Fruit fly (Drosophila melanogaster): ENCODE data around the gene CG14362.

Gene CG14362

DNA sequence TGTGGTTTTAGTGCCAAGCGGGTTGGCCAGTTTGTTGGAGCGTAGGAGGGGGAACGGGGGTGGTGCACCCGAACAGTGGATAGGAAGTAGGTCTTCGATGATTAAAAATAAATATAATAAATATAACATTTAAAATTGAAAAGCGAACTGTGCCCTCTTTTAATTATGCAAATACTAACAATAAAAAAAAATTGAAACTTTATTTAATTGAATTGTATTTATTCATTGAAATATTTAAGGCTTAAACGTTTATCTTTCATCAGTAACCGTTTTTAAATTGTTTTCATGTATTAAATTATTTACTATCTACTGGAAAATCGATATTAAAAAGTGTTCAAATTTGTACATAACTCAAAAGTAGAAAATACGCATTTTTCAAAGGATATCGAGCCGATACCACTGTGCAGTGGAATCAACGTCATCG, 20.2 kb upstream of the CG14362 start:
- no peak for TF ChIP-seq ttk (optimal IDR thresholded peaks at IDR 0.05)
- no peak for TF ChIP-seq psq (optimal IDR thresholded peaks at IDR 0.05)
- TF ChIP-seq h (optimal IDR thresholded peaks at IDR 0.05), result no peak
- TF ChIP-seq insv (optimal IDR thresholded peaks at IDR 0.05), result no peak
- no peak for TF ChIP-seq Myc (optimal IDR thresholded peaks at IDR 0.05)
- TF ChIP-seq Sin3A (optimal IDR thresholded peaks at IDR 0.05), result no peak

DNA sequence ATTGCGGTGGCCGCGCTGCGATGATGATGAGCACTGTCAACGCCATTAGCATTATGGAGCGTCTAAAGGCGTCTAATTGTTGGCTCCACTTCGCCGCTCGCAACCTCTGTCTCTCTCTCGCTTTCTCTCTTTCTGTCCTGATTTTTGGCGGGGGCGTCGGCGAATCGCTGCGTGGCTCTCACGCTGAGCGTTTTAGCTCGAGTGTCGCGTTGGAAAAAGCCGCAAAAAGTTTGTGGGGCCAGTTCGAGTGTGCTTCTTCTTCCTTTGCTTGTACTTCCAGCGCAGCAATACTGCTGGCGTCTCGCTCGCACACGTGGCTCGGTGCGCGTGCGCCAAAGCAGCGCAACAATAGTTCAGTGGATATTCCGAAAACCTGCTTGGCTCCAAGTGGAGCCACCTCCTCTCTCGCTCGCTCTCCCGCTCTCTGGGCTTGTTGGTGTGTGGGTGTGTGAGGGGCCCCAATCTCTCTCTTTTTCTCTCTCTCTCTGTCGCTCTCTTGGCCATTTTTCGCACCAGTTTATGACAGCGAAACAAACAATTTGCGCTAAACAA, 19.7 kb upstream of the CG14362 start, which contains the start of gene E5:
TSS of gene E5 (minus strand) at position 51 of the 552 bp plus-strand sequence.
- TF ChIP-seq Sin3A (optimal IDR thresholded peaks at IDR 0.05) (no peak), Myc (optimal IDR thresholded peaks at IDR 0.05) (no peak), insv (optimal IDR thresholded peaks at IDR 0.05) (no peak), ttk (optimal IDR thresholded peaks at IDR 0.05) (no peak), psq (optimal IDR thresholded peaks at IDR 0.05) (no peak), h (optimal IDR thresholded peaks at IDR 0.05) (no peak)

DNA sequence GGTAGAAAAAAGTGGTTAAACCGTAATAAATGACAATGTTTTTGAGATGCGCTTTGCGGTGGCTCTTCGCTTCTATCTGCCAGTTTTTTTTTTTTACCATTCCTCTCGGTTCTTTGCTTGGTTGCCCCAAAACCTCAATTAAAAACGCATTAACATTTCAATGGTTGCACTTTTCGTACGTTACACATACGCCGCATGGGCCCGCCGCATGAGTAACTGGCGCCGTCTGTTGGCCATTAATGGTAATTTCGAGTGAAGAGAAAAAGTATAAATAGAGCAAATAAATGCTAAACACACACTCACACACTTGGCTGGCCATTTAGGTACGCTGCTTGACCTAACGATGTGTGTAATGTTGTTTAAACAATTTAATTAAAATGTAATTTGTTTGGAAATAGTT, 16.9 kb upstream of the CG14362 start:
- TF ChIP-seq Sin3A (optimal IDR thresholded peaks at IDR 0.05) (no peak), h (optimal IDR thresholded peaks at IDR 0.05) (no peak), Myc (optimal IDR thresholded peaks at IDR 0.05) (no peak), psq (optimal IDR thresholded peaks at IDR 0.05) (no peak), insv (optimal IDR thresholded peaks at IDR 0.05) (no peak), ttk (optimal IDR thresholded peaks at IDR 0.05) (no peak)

DNA sequence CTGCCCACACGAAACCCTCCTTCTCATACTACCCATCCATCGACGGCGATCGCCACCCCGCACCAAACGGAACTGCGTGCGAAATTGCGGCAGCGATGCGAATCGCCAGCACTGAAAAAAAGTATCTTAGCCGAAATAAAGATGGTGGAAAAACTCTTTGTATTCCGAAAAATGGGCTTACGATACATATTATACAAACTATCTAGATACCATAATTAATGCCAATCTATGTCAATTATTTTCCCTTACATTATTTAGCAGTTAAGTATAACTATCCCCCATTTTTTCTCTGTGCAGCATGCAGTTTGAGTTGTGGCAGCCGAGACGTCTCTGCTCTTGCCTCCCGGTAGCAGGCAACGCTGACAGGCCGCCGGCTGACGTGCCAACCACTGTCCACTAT, 6.6 kb upstream of the CG14362 start:
- no peak for TF ChIP-seq ttk (optimal IDR thresholded peaks at IDR 0.05)
- no peak for TF ChIP-seq Myc (optimal IDR thresholded peaks at IDR 0.05)

DNA sequence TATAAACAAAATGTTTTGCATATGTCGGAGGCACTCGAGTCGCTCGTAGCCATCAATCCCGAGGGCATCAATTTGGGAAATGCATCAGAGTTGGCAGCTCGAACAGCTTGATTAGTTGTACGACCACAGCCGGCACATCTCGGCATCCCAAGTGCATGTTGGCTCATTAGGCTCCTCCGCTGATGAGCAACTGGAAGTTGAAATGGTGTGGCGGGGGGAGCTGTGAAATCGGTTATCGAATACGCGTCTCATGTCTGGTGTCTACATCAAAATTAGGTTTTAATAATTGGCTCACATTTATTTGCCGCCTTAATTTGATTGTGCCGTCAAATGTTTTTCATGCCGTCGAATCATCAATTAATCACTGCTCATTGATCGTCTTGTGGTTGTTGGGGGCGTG, 4.0 kb upstream of the CG14362 start:
- TF ChIP-seq ttk (optimal IDR thresholded peaks at IDR 0.05), result no peak
- TF ChIP-seq Sin3A (optimal IDR thresholded peaks at IDR 0.05), result no peak
- TF ChIP-seq insv (optimal IDR thresholded peaks at IDR 0.05), result no peak
- TF ChIP-seq psq (optimal IDR thresholded peaks at IDR 0.05), result no peak
- TF ChIP-seq h (optimal IDR thresholded peaks at IDR 0.05), result no peak
- TF ChIP-seq Myc (optimal IDR thresholded peaks at IDR 0.05), result no peak

DNA sequence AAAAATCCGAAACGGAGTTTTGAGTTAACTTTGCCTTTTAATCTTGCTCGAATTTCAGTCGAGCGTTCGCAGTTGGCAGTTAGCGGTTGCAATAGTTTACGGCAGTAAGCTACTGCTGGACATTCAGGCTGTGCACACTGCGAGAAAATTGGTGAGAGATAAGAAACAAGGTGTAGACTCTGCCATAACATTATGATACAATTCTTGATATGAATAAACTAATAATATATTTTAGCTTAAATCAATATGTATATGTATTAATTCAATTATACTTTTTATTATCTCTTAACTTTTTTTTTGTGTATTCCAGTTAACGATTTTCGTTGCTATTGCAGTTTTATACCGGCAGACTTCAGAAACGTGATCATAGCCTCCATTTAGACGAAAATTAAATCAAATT, 2.1 kb upstream of the CG14362 start:
- TF ChIP-seq psq (optimal IDR thresholded peaks at IDR 0.05) (no peak), Sin3A (optimal IDR thresholded peaks at IDR 0.05) (no peak), ttk (optimal IDR thresholded peaks at IDR 0.05) (no peak), insv (optimal IDR thresholded peaks at IDR 0.05) (no peak), Myc (optimal IDR thresholded peaks at IDR 0.05) (no peak), h (optimal IDR thresholded peaks at IDR 0.05) (no peak)

DNA sequence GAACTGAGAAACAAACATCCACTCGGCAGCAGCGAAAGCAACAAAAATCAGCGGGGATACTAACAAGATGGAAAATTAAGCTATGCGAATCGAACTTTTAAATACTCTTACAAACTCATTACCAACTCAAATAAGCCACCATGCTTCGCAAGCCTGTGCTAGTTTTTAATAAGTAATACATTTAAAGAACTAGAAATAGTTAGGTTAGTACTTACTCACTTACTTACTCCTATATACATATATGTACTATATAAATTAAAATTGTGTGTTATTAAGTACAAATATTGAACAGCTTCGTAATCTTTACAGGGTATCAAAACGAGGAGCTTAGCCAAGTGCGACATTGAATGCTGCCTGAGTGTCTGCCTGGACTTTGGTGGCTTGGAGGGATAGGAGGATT, 4.3 kb downstream of the CG14362 start:
- TF ChIP-seq psq (optimal IDR thresholded peaks at IDR 0.05), result no peak

DNA sequence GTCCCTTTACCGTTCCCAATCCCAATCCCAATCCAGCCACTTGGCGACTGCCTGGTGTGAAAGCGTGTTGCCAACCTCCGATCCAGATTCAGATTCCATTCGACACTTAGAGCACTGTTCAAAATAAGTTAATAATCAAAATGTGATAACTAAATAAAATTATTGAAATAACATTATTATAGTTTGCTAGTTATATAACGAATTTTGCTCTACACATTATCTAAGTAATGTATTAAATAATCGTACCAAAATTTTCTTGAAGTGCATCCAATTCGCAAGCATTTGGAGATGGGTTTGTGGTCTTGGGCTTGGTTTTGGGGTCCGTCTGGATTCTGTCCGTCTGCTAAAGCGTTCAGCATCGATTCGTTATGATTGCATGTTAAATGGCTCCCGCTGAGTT, 5.9 kb downstream of the CG14362 start:
- TF ChIP-seq Sin3A (optimal IDR thresholded peaks at IDR 0.05) (no peak), ttk (optimal IDR thresholded peaks at IDR 0.05) (no peak), Myc (optimal IDR thresholded peaks at IDR 0.05) (no peak)

DNA sequence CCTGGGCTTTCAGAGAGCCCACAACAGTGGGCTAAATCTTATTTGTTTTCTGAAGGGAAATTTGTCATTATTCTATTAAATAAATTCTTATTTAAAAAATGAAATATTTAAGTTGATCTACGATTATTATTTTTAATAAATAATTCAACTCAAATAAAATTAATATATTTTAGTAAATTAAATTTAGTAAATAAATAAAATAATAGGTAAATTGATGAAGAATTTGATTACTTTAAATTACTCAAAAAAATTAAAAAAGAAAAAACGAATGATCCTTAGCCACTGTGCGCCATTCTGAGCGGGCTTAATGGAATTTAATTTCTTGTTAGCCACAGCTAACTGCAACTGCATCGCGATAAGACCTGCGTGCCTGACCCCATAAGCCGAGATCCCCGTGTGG, 7.0 kb downstream of the CG14362 start:
- TF ChIP-seq Myc (optimal IDR thresholded peaks at IDR 0.05) (no peak), h (optimal IDR thresholded peaks at IDR 0.05) (no peak), Sin3A (optimal IDR thresholded peaks at IDR 0.05) (no peak), insv (optimal IDR thresholded peaks at IDR 0.05) (no peak), psq (optimal IDR thresholded peaks at IDR 0.05) (no peak), ttk (optimal IDR thresholded peaks at IDR 0.05) (no peak)

DNA sequence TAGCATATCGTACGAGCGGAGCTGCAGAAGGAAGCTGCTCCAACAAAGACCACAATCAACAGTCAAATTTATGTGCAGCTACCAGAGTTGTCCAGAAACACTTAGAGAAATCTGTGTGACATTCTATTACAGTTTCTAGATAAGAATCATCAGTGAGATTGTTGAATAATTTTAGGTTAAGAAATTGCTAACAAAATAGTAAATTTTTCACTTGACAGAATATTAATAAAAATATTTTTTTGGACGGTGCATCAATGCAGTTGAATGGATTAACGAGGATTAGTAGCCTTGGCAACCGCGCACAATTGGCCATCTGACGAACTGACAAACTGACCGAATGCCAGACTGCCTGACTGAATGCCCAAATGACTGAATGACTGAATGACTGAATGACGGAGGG, 8.0 kb downstream of the CG14362 start:
- TF ChIP-seq ttk (optimal IDR thresholded peaks at IDR 0.05) (no peak), insv (optimal IDR thresholded peaks at IDR 0.05) (no peak), h (optimal IDR thresholded peaks at IDR 0.05) (no peak), psq (optimal IDR thresholded peaks at IDR 0.05) (no peak), Myc (optimal IDR thresholded peaks at IDR 0.05) (no peak), Sin3A (optimal IDR thresholded peaks at IDR 0.05) (no peak)

DNA sequence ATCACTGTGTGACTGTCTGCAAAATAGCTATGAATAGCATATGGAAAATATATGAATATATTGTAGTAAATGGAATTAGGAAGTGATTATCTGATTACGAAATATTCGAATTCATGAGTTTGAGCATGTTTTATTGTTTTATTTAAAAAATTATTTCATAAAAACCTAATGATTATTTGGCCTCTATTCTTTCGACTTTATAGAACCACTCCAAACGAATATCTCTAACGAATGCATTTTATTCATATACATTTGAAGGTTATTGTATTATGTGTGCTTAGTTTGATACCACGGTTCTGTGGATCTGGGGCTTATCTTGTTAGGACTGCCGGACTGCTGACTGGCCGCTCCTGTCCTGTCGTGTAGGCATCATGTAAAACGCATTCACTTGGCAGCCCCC, 9.3 kb downstream of the CG14362 start:
- no peak for TF ChIP-seq h (optimal IDR thresholded peaks at IDR 0.05)
- no peak for TF ChIP-seq insv (optimal IDR thresholded peaks at IDR 0.05)

DNA sequence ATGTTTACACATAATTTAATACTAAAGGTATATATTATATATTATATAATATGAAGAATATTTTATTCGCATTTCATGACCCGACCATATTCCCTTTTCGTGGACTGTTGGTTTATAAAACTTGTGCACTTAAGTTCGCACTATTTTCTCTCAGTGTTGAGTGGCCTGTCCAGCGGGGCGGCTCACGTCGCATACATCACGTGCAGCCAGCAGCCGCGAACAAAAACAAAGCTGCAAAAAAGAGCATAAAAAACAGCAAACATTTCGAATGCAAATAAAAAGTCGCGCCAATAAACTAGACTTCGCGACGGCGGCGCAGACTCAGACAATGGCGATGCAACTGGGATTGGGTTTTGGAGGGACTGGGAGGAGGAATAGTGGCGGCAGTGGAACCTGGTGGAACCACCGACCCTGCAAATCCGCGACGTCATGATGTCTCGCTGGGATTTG, 10.0 kb downstream of the CG14362 start:
- no peak for TF ChIP-seq insv (optimal IDR thresholded peaks at IDR 0.05)
- no peak for TF ChIP-seq psq (optimal IDR thresholded peaks at IDR 0.05)
- no peak for TF ChIP-seq ttk (optimal IDR thresholded peaks at IDR 0.05)
- TF ChIP-seq h (optimal IDR thresholded peaks at IDR 0.05), result no peak
- TF ChIP-seq Myc (optimal IDR thresholded peaks at IDR 0.05), result no peak
- no peak for TF ChIP-seq Sin3A (optimal IDR thresholded peaks at IDR 0.05)

DNA sequence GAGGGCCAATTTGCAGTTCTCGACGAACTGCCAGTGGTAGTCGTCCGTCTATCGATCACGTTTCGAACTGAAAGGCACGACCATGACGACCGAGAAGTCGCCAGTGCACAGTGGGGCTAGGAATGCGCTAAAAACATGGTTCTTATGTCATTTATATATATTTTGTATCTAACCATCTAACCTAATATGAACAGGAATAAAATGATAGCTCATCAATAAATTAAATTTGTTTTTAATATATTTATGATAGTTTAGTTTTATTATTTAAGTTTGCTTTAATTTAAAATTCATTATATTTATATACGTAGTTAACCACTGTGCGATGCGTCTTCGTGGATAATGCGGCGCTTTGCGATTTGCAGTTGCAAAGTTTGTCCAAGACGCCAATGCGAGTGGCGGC, 11.6 kb downstream of the CG14362 start:
- TF ChIP-seq insv (optimal IDR thresholded peaks at IDR 0.05) (no peak), ttk (optimal IDR thresholded peaks at IDR 0.05) (no peak), Sin3A (optimal IDR thresholded peaks at IDR 0.05) (no peak), h (optimal IDR thresholded peaks at IDR 0.05) (no peak)

DNA sequence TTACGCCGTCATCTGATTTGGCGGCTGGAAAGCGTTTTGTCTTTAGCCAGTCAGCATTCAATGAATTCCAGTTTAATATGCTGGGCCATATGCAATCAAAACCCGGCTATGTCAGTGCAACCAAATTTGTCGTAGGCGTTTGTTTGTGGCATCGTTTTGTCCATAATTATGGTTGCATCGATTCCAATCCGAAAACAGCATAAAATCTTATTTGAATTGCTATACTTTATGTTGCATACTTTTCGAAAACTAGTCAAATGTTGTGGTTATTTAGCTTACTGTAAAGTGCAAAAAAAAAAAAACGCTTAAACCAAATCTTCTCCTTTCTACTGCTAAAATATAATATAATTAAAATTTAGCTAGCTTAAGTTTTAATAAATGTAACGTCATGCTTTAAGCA, 12.7 kb downstream of the CG14362 start:
- TF ChIP-seq Myc (optimal IDR thresholded peaks at IDR 0.05) (no peak), Sin3A (optimal IDR thresholded peaks at IDR 0.05) (no peak), insv (optimal IDR thresholded peaks at IDR 0.05) (no peak)

Measured in Kc167 (cell line).